Worm (Caenorhabditis elegans) whole organism, L2 larva: Measurements from ENCODE around the gene C33F10.8.

Experiments
- aly-2 ChIP-seq: fragments of 150-350 bp; optimal IDR thresholded peaks from 2 replicates; lab custom pipeline; 2014; ENCODE audit warnings: missing biosample characterization, missing genetic modification characterization
- dmd-4 ChIP-seq: sonication (generic microtip); optimal IDR thresholded peaks from 2 replicates; lab custom pipeline; 2017; ENCODE audit warnings: missing biosample characterization, missing genetic modification characterization
- egl-27 ChIP-seq: sonication (generic microtip); optimal IDR thresholded peaks from 3 replicates; lab custom pipeline; 2017; ENCODE audit warnings: missing biosample characterization, missing genetic modification reagents, missing genetic modification characterization
- elt-1 ChIP-seq: fragments of 150-350 bp; optimal IDR thresholded peaks from 2 replicates; lab custom pipeline; 2014; ENCODE audit warnings: missing biosample characterization, missing genetic modification characterization
- lin-39 ChIP-seq: fragments of 150-350 bp; optimal IDR thresholded peaks from 2 replicates; lab custom pipeline; 2014; ENCODE audit warnings: missing biosample characterization, missing genetic modification reagents, missing genetic modification characterization
- nhr-12 ChIP-seq: fragments of 150-350 bp; optimal IDR thresholded peaks from 2 replicates; lab custom pipeline; 2014; ENCODE audit warnings: missing biosample characterization, missing genetic modification characterization
- nhr-237 ChIP-seq: fragments of 150-350 bp; optimal IDR thresholded peaks from 2 replicates; lab custom pipeline; 2014; ENCODE audit warnings: missing biosample characterization, missing genetic modification characterization
- nhr-77 ChIP-seq: fragments of 150-350 bp; optimal IDR thresholded peaks from 2 replicates; lab custom pipeline; 2014; ENCODE audit warnings: missing biosample characterization, missing genetic modification characterization
- zag-1 ChIP-seq: fragments of 150-350 bp; optimal IDR thresholded peaks from 2 replicates; lab custom pipeline; 2014; ENCODE audit warnings: missing biosample characterization, missing genetic modification characterization
- ztf-11 ChIP-seq: sonication (generic microtip); optimal IDR thresholded peaks from 2 replicates; lab custom pipeline; 2017; ENCODE audit warnings: missing biosample characterization, missing genetic modification characterization
- ztf-4 ChIP-seq: fragments of 150-350 bp; optimal IDR thresholded peaks from 2 replicates; lab custom pipeline; 2014; ENCODE audit warnings: missing biosample characterization, missing genetic modification characterization

ce11 chrII:4815356-4815755, 9.7 kb downstream of the C33F10.8 start:
- TF ChIP-seq zag-1 (tag; lab: Kevin White, UChicago) (no peak), nhr-77 (tag; lab: Kevin White, UChicago) (no peak), nhr-12 (tag; lab: Kevin White, UChicago) (no peak), aly-2 (no peak), ztf-4 (tag; lab: Kevin White, UChicago) (no peak), egl-27 (tag; lab: Kevin White, UChicago) (no peak), ztf-11 (no peak), lin-39 (tag; lab: Kevin White, UChicago) (no peak), nhr-237 (tag; lab: Kevin White, UChicago) (no peak), dmd-4 (tag; lab: Kevin White, UChicago) (no peak), elt-1 (no peak)
